Worm (Caenorhabditis elegans): ENCODE measurements around the gene Y97E10AR.3.

Gene Y97E10AR.3

DNA sequence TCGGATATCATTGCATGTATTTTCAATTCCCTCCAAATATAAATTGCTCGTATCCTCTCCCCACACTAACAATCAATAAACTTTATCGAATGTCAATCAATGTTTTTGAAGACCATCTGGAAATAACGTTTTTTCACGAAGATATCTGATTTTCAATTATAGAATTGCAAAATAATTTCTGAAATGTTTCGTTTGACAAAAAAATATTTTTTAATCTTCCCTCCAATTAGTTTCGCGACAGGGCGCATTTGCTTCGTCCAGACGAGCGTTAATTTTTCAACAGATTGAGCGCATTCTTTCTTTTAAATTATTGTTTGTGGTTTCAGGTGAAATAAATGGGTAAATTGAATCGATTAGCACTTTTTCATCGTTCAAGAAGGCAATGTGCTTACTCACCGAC, 23.8 kb upstream of the Y97E10AR.3 start, which contains the start of gene vars-1 (continued):
- peak in 1 of 2 experiments; percentile 7 for TF ChIP-seq mdl-1 (tag; optimal IDR thresholded peaks at IDR 0.05)
- TF ChIP-seq elt-2 (tag; optimal IDR thresholded peaks at IDR 0.05): peak; percentile 10
- no peak for TF ChIP-seq aha-1 (tag; optimal IDR thresholded peaks at IDR 0.05)
- TF ChIP-seq nhr-11 (tag; optimal IDR thresholded peaks at IDR 0.05): no peak
- no peak for TF ChIP-seq jun-1 (tag; optimal IDR thresholded peaks at IDR 0.05)
- peak; percentile 61 for TF ChIP-seq nhr-90 (tag; optimal IDR thresholded peaks at IDR 0.05; ENCODE audit: poor library complexity)
- no peak for TF ChIP-seq mab-9 (GFP tag; IDR thresholded peaks at IDR 0.05)
- TF ChIP-seq fkh-4 (tag; optimal IDR thresholded peaks at IDR 0.05; ENCODE audit: borderline replicate concordance): no peak
- TF ChIP-seq vab-15 (tag; optimal IDR thresholded peaks at IDR 0.05): no peak
- peak; percentile 52 for TF ChIP-seq F16B12.6 (tag; optimal IDR thresholded peaks at IDR 0.05)
- peak; percentile 51 for TF ChIP-seq dsc-1 (tag; optimal IDR thresholded peaks at IDR 0.05)
- TF ChIP-seq tlp-1 (tag; optimal IDR thresholded peaks at IDR 0.05): no peak
- peak; percentile 23; the same call in 1 of the 2 replicates for TF ChIP-seq isw-1 (GFP tag; IDR thresholded peaks at IDR 0.05)
- TF ChIP-seq rnt-1 (tag; optimal IDR thresholded peaks at IDR 0.05): peak; percentile 70
- TF ChIP-seq pax-3 (tag; optimal IDR thresholded peaks at IDR 0.05): no peak
- TF ChIP-seq nhr-71 (tag; optimal IDR thresholded peaks at IDR 0.05): peak; percentile 74
- TF ChIP-seq lin-14 (GFP tag; optimal IDR thresholded peaks at IDR 0.05): no peak
- TF ChIP-seq ceh-88 (GFP tag; IDR thresholded peaks at IDR 0.05): no peak
- TF ChIP-seq lir-3 (tag; optimal IDR thresholded peaks at IDR 0.05; ENCODE audit: poor library complexity): no peak
- no peak for TF ChIP-seq ets-5 (GFP tag; IDR thresholded peaks at IDR 0.05)
- TF ChIP-seq nhr-85 (tag): peak; percentile 65
- no peak for TF ChIP-seq ztf-11 (tag; optimal IDR thresholded peaks at IDR 0.05)
- TF ChIP-seq pqm-1 (tag; optimal IDR thresholded peaks at IDR 0.05): no peak
- TF ChIP-seq sox-4 (tag; optimal IDR thresholded peaks at IDR 0.05): no peak
- TF ChIP-seq fkh-10 (GFP tag; optimal IDR thresholded peaks at IDR 0.05): no peak
- TF ChIP-seq ama-1 (optimal IDR thresholded peaks at IDR 0.05): no peak
- peak; percentile 58 for TF ChIP-seq xbp-1 (tag; optimal IDR thresholded peaks at IDR 0.05)
- no peak for TF ChIP-seq C34B4.2 (tag; optimal IDR thresholded peaks at IDR 0.05)
- TF ChIP-seq nhr-76 (tag; optimal IDR thresholded peaks at IDR 0.05): no peak
- peak; percentile 40 for TF ChIP-seq lin-15B (tag; optimal IDR thresholded peaks at IDR 0.05)
- TF ChIP-seq snu-23 (GFP tag; optimal IDR thresholded peaks at IDR 0.05): peak; percentile 75
- TF ChIP-seq elt-3 (tag; optimal IDR thresholded peaks at IDR 0.05): no peak
- peak; percentile 97 to 99 for TF ChIP-seq efl-1 (optimal IDR thresholded peaks at IDR 0.05)
- TF ChIP-seq efl-1 (GFP tag; optimal IDR thresholded peaks at IDR 0.05 in 1 of 2): peak; percentile 97 to 100
- peak; percentile 53 for TF ChIP-seq swsn-7 (tag; optimal IDR thresholded peaks at IDR 0.05)
- TF ChIP-seq hpl-2 (GFP tag; optimal IDR thresholded peaks at IDR 0.05): no peak
- peak; percentile 66 for TF ChIP-seq tbx-2 (tag; optimal IDR thresholded peaks at IDR 0.05)
- TF ChIP-seq grh-1 (GFP tag; IDR thresholded peaks at IDR 0.05): no peak
- no peak for TF ChIP-seq nhr-237 (tag; optimal IDR thresholded peaks at IDR 0.05)
- peak; percentile 63 for TF ChIP-seq nhr-19 (GFP tag; conservative IDR thresholded peaks at IDR 0.05)
- no peak for TF ChIP-seq hlh-4 (tag; optimal IDR thresholded peaks at IDR 0.05)
- TF ChIP-seq sptf-1 (tag; optimal IDR thresholded peaks at IDR 0.05): no peak
- TF ChIP-seq nhr-20 (tag; optimal IDR thresholded peaks at IDR 0.05): peak; percentile 71
- no peak for TF ChIP-seq C04F5.9 (tag; optimal IDR thresholded peaks at IDR 0.05)
- TF ChIP-seq ceh-82 (tag; optimal IDR thresholded peaks at IDR 0.05): peak in 2 of 3 experiments; percentile 47 to 69
- TF ChIP-seq unc-86 (tag; optimal IDR thresholded peaks at IDR 0.05): peak; percentile 39
- TF ChIP-seq fkh-8 (tag; optimal IDR thresholded peaks at IDR 0.05): no peak
- no peak for TF ChIP-seq nhr-28 (tag; optimal IDR thresholded peaks at IDR 0.05)
- peak; percentile 0 for TF ChIP-seq aly-2 (tag; optimal IDR thresholded peaks at IDR 0.05)
- no peak for TF ChIP-seq mef-2 (tag; optimal IDR thresholded peaks at IDR 0.05)
